Worm (Caenorhabditis elegans): ENCODE results near the gene ifta-2.

ifta-2 gene

ce11 chrIV:17263714-17264113, 38.1 kb downstream of the ifta-2 start:
- TF ChIP-seq elt-3 (tag; optimal IDR thresholded peaks at IDR 0.05) (no peak), nhr-12 (tag; optimal IDR thresholded peaks at IDR 0.05) (no peak), egl-27 (tag; optimal IDR thresholded peaks at IDR 0.05) (no peak), mdl-1 (tag; optimal IDR thresholded peaks at IDR 0.05) (no peak), nhr-77 (tag; optimal IDR thresholded peaks at IDR 0.05) (no peak), ztf-4 (tag; optimal IDR thresholded peaks at IDR 0.05) (no peak), unc-62 (GFP tag; optimal IDR thresholded peaks at IDR 0.05) (no peak), nhr-11 (tag; optimal IDR thresholded peaks at IDR 0.05) (no peak), lin-39 (tag; optimal IDR thresholded peaks at IDR 0.05) (no peak), nhr-23 (tag; optimal IDR thresholded peaks at IDR 0.05) (peak; percentile 56), sea-2 (GFP tag; optimal IDR thresholded peaks at IDR 0.05) (no peak), lin-15B (tag; optimal IDR thresholded peaks at IDR 0.05) (no peak), mml-1 (tag; optimal IDR thresholded peaks at IDR 0.05) (no peak), pha-4 (tag; optimal IDR thresholded peaks at IDR 0.05) (peak; percentile 64), snpc-4 (tag; optimal IDR thresholded peaks at IDR 0.05) (no peak), elt-1 (tag; optimal IDR thresholded peaks at IDR 0.05) (no peak), daf-12 (tag; optimal IDR thresholded peaks at IDR 0.05) (no peak), zag-1 (tag; optimal IDR thresholded peaks at IDR 0.05) (no peak), nhr-43 (tag; optimal IDR thresholded peaks at IDR 0.05; ENCODE audit: poor library complexity, severe bottlenecking) (peak; percentile 28), nhr-28 (tag; optimal IDR thresholded peaks at IDR 0.05) (no peak), nhr-76 (tag; optimal IDR thresholded peaks at IDR 0.05) (peak; percentile 85), jun-1 (tag; optimal IDR thresholded peaks at IDR 0.05) (peak; percentile 10), ztf-11 (tag; optimal IDR thresholded peaks at IDR 0.05) (no peak), ceh-16 (tag; optimal IDR thresholded peaks at IDR 0.05) (no peak), nfya-1 (tag; optimal IDR thresholded peaks at IDR 0.05; ENCODE audit: insufficient read depth) (peak; percentile 28), lsy-12 (tag; optimal IDR thresholded peaks at IDR 0.05) (no peak), pqm-1 (tag; optimal IDR thresholded peaks at IDR 0.05) (peak; percentile 93), nhr-237 (tag; optimal IDR thresholded peaks at IDR 0.05) (no peak), nhr-25 (tag; optimal IDR thresholded peaks at IDR 0.05) (no peak), fos-1 (tag; optimal IDR thresholded peaks at IDR 0.05) (no peak), ceh-28 (tag; optimal IDR thresholded peaks at IDR 0.05) (no peak), ceh-9 (tag; optimal IDR thresholded peaks at IDR 0.05) (no peak), tbx-2 (tag; optimal IDR thresholded peaks at IDR 0.05) (no peak), skn-1 (tag; optimal IDR thresholded peaks at IDR 0.05) (no peak), fkh-2 (tag; optimal IDR thresholded peaks at IDR 0.05) (no peak), ZK546.5 (tag; optimal IDR thresholded peaks at IDR 0.05) (no peak), nhr-67 (tag; optimal IDR thresholded peaks at IDR 0.05) (no peak), fkh-10 (GFP tag; optimal IDR thresholded peaks at IDR 0.05) (no peak), eor-1 (tag; optimal IDR thresholded peaks at IDR 0.05) (no peak), elt-2 (tag; optimal IDR thresholded peaks at IDR 0.05) (peak; percentile 96), egl-5 (tag; optimal IDR thresholded peaks at IDR 0.05) (no peak), ama-1 (optimal IDR thresholded peaks at IDR 0.05) (no peak), R02D3.7 (tag; optimal IDR thresholded peaks at IDR 0.05) (no peak), ceh-82 (tag; optimal IDR thresholded peaks at IDR 0.05) (no peak), aly-2 (tag; optimal IDR thresholded peaks at IDR 0.05) (no peak), hmg-11 (tag; optimal IDR thresholded peaks at IDR 0.05) (no peak), unc-39 (tag; optimal IDR thresholded peaks at IDR 0.05) (no peak)

DNA sequence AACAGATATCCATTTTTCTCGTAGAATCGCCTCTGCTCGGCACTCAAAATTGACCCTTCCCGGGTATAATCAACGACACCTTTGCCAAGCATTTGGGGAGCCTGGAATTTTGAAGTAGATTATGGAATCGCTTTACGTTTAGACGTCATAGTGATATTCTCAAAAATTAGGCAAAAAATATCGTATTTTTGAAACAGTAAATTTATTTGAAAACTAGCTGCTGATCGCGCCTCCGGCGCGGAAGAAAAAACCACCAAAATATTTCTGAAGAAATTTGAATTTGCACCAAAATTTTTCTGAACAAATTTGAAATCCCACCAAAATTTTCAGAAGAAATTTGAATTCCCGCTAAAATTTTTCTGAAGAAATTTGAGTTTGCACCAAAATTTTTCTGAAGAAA, 39.4 kb downstream of the ifta-2 start, which contains the start of gene ZK550.6:
ZK550.6 (minus strand) TSS at position 101 of the 400 bp plus-strand sequence.
- no peak for TF ChIP-seq fkh-2 (tag; optimal IDR thresholded peaks at IDR 0.05)
- TF ChIP-seq nfya-1 (tag; optimal IDR thresholded peaks at IDR 0.05; ENCODE audit: insufficient read depth) = no peak
- no peak for TF ChIP-seq elt-2 (tag; optimal IDR thresholded peaks at IDR 0.05)
- no peak for TF ChIP-seq mml-1 (tag; optimal IDR thresholded peaks at IDR 0.05)
- no peak for TF ChIP-seq unc-62 (GFP tag; optimal IDR thresholded peaks at IDR 0.05)
- no peak for TF ChIP-seq fkh-10 (GFP tag; optimal IDR thresholded peaks at IDR 0.05)
- TF ChIP-seq aly-2 (tag; optimal IDR thresholded peaks at IDR 0.05) = no peak
- no peak for TF ChIP-seq egl-5 (tag; optimal IDR thresholded peaks at IDR 0.05)
- TF ChIP-seq nhr-237 (tag; optimal IDR thresholded peaks at IDR 0.05) = no peak
- no peak for TF ChIP-seq pqm-1 (tag; optimal IDR thresholded peaks at IDR 0.05)
- TF ChIP-seq unc-39 (tag; optimal IDR thresholded peaks at IDR 0.05) = no peak

Data from whole organism, L3 larva.